Worm (Caenorhabditis elegans) whole organism, L1 larva: Measurements from ENCODE around the gene srlf-11.
A peak's percentile ranks its signal among the peaks of the same experiment; 100 is the strongest.

Experiments used
- aha-1 ChIP-seq: fragments of 150-350 bp; optimal IDR thresholded peaks from 2 replicates; lab custom pipeline; 2014; ENCODE audit warnings: missing biosample characterization, missing genetic modification characterization
- alr-1 ChIP-seq: fragments of 200-800 bp; sonication (Bioruptor generic); optimal IDR thresholded peaks from 2 replicates; lab custom pipeline; 2018; ENCODE audit warnings: borderline replicate concordance, mild to moderate bottlenecking, missing genetic modification characterization, missing compliant biosample characterization
- ama-1 ChIP-seq: fragments of 150-350 bp; optimal IDR thresholded peaks from 2 replicates; lab custom pipeline; 2014
- ceh-63 ChIP-seq: fragments of 200-800 bp; sonication (Bioruptor generic); optimal IDR thresholded peaks from 2 replicates; lab custom pipeline; 2018; ENCODE audit warnings: mild to moderate bottlenecking, missing genetic modification characterization, missing compliant biosample characterization
- ceh-8 ChIP-seq: fragments of 200-800 bp; sonication (Bioruptor generic); optimal IDR thresholded peaks from 2 replicates; lab custom pipeline; 2018; ENCODE audit warnings: mild to moderate bottlenecking, missing genetic modification characterization, moderate library complexity, missing compliant biosample characterization
- ceh-82 ChIP-seq, 3 experiments: fragments of 150-350 bp in 1 of 3; sonication (generic microtip) in 2 of 3; optimal IDR thresholded peaks; 2 replicates each; lab custom pipeline; 2014 to 2017; ENCODE audit warnings: missing biosample characterization in 3 of 3, missing genetic modification characterization in 3 of 3
- ceh-90 ChIP-seq: sonication (generic microtip); optimal IDR thresholded peaks from 2 replicates; lab custom pipeline; 2016; ENCODE audit warnings: missing genetic modification characterization, missing compliant biosample characterization
- ces-1 ChIP-seq: fragments of 150-350 bp; optimal IDR thresholded peaks from 2 replicates; lab custom pipeline; 2014; ENCODE audit warnings: missing biosample characterization, missing genetic modification reagents, missing genetic modification characterization
- efl-1 ChIP-seq, 4 experiments: fragments of 150-350 bp; optimal IDR thresholded peaks in 3 of 4; peaks in 1 of 4; 1 replicate in 1 of 4; 2 replicates in 3 of 4; lab custom pipeline; 2014; ENCODE audit warnings: missing biosample characterization in 2 of 4, missing genetic modification characterization in 2 of 4, missing genetic modification reagents in 2 of 4
- efl-3 ChIP-seq: fragments of 200-800 bp; sonication (Bioruptor generic); optimal IDR thresholded peaks from 2 replicates; lab custom pipeline; 2018; ENCODE audit warnings: mild to moderate bottlenecking, missing genetic modification characterization, missing compliant biosample characterization
- egl-27 ChIP-seq, 2 experiments: fragments of 150-350 bp in 1 of 2; sonication (generic microtip); optimal IDR thresholded peaks; 3 replicates each; lab custom pipeline; 2017 to 2018; ENCODE audit warnings: missing biosample characterization in 2 of 2, missing genetic modification characterization in 2 of 2, missing genetic modification reagents in 2 of 2
- elt-3 ChIP-seq, 6 experiments: fragments of 150-350 bp in 1 of 6; sonication (generic microtip); optimal IDR thresholded peaks; 2 replicates each; lab custom pipeline; 2017 to 2018; ENCODE audit warnings: missing biosample characterization in 6 of 6, missing genetic modification characterization in 6 of 6, inconsistent platforms in 1 of 6
- ets-5 ChIP-seq: fragments of 200-800 bp; sonication (Bioruptor generic); IDR thresholded peaks from 2 replicates; pipeline ENCODE4 v1.3.6; 2022; ENCODE audit warnings: missing genetic modification characterization, missing compliant biosample characterization
- fkh-10 ChIP-seq: sonication (generic microtip); optimal IDR thresholded peaks from 2 replicates; lab custom pipeline; 2017; ENCODE audit warnings: missing biosample characterization, missing genetic modification reagents, missing genetic modification characterization
- fkh-4 ChIP-seq: sonication (generic microtip); optimal IDR thresholded peaks from 2 replicates; lab custom pipeline; 2016; ENCODE audit warnings: missing compliant biosample characterization, missing genetic modification characterization, borderline replicate concordance
- fkh-8 ChIP-seq: sonication (generic microtip); optimal IDR thresholded peaks from 2 replicates; lab custom pipeline; 2016; ENCODE audit warnings: mild to moderate bottlenecking, missing genetic modification characterization, missing compliant biosample characterization
- hlh-4 ChIP-seq: sonication (generic microtip); optimal IDR thresholded peaks from 2 replicates; lab custom pipeline; 2016; ENCODE audit warnings: mild to moderate bottlenecking, missing genetic modification characterization, missing compliant biosample characterization
- hpl-2 ChIP-seq: fragments of 150-350 bp; optimal IDR thresholded peaks from 2 replicates; lab custom pipeline; 2014; ENCODE audit warnings: missing biosample characterization, missing genetic modification reagents, missing genetic modification characterization
- irx-1 ChIP-seq: sonication (generic microtip); optimal IDR thresholded peaks from 2 replicates; lab custom pipeline; 2016; ENCODE audit warnings: missing genetic modification characterization, missing compliant biosample characterization
- isw-1 ChIP-seq: fragments of 200-800 bp; sonication (Bioruptor generic); IDR thresholded peaks from 2 replicates; pipeline ENCODE4 v1.3.6; 2022; ENCODE audit warnings: missing genetic modification characterization, missing compliant biosample characterization
- jun-1 ChIP-seq: fragments of 150-350 bp; optimal IDR thresholded peaks from 2 replicates; lab custom pipeline; 2014; ENCODE audit warnings: missing biosample characterization, missing genetic modification reagents, missing genetic modification characterization
- lin-13 ChIP-seq: fragments of 150-350 bp; optimal IDR thresholded peaks from 2 replicates; lab custom pipeline; 2014; ENCODE audit warnings: missing biosample characterization, missing genetic modification reagents, missing genetic modification characterization
- lin-14 ChIP-seq: fragments of 200-800 bp; sonication (Bioruptor generic); optimal IDR thresholded peaks from 2 replicates; lab custom pipeline; 2018; ENCODE audit warnings: mild to moderate bottlenecking, missing genetic modification characterization, moderate library complexity, missing compliant biosample characterization
- lin-35 ChIP-seq, 2 experiments: fragments of 150-350 bp; optimal IDR thresholded peaks; 2 replicates each; lab custom pipeline; 2014; ENCODE audit warnings: missing biosample characterization in 2 of 2, missing genetic modification characterization in 2 of 2, missing genetic modification reagents in 2 of 2
- mdl-1 ChIP-seq, 2 experiments: fragments of 150-350 bp; optimal IDR thresholded peaks; 2 replicates each; lab custom pipeline; 2014 to 2017; ENCODE audit warnings: missing biosample characterization in 2 of 2, missing genetic modification characterization in 2 of 2, inconsistent platforms in 1 of 2
- mep-1 ChIP-seq: fragments of 150-350 bp; optimal IDR thresholded peaks from 2 replicates; lab custom pipeline; 2014; ENCODE audit warnings: missing biosample characterization, missing genetic modification characterization
- nhr-19 ChIP-seq: fragments of 200-800 bp; sonication (Bioruptor generic); conservative IDR thresholded peaks from 2 replicates; pipeline ENCODE4 v1.3.6; 2022; ENCODE audit warnings: missing genetic modification characterization, missing compliant biosample characterization
- nhr-20 ChIP-seq: sonication (generic microtip); optimal IDR thresholded peaks from 2 replicates; lab custom pipeline; 2016; ENCODE audit warnings: mild to moderate bottlenecking, missing genetic modification characterization, missing compliant biosample characterization
- nhr-28 ChIP-seq: fragments of 150-350 bp; optimal IDR thresholded peaks from 2 replicates; lab custom pipeline; 2014; ENCODE audit warnings: missing biosample characterization, missing genetic modification characterization
- nhr-71 ChIP-seq: sonication (generic microtip); optimal IDR thresholded peaks from 2 replicates; lab custom pipeline; 2016; ENCODE audit warnings: mild to moderate bottlenecking, missing genetic modification characterization, moderate library complexity, missing compliant biosample characterization
- nhr-84 ChIP-seq: sonication (generic microtip); optimal IDR thresholded peaks from 2 replicates; lab custom pipeline; 2017; ENCODE audit warnings: missing biosample characterization, missing genetic modification characterization
- nhr-90 ChIP-seq: sonication (generic microtip); optimal IDR thresholded peaks from 2 replicates; lab custom pipeline; 2016; ENCODE audit warnings: mild to moderate bottlenecking, missing genetic modification characterization, missing compliant biosample characterization; ENCODE audit not compliant: poor library complexity
- pax-3 ChIP-seq: fragments of 200-800 bp; sonication (Bioruptor generic); optimal IDR thresholded peaks from 2 replicates; lab custom pipeline; 2018; ENCODE audit warnings: mild to moderate bottlenecking, missing genetic modification characterization, moderate library complexity, missing compliant biosample characterization
- snpc-4 ChIP-seq: fragments of 150-350 bp; optimal IDR thresholded peaks from 2 replicates; lab custom pipeline; 2014; ENCODE audit warnings: missing biosample characterization, missing genetic modification characterization
- snu-23 ChIP-seq: sonication (generic microtip); optimal IDR thresholded peaks from 2 replicates; lab custom pipeline; 2016; ENCODE audit warnings: missing genetic modification characterization, missing compliant biosample characterization
- swsn-7 ChIP-seq: sonication (generic microtip); optimal IDR thresholded peaks from 2 replicates; lab custom pipeline; 2016; ENCODE audit warnings: missing genetic modification characterization, missing compliant biosample characterization
- tlp-1 ChIP-seq: fragments of 150-350 bp; optimal IDR thresholded peaks from 2 replicates; lab custom pipeline; 2014; ENCODE audit warnings: missing biosample characterization, missing genetic modification characterization
- unc-86 ChIP-seq: sonication (generic microtip); optimal IDR thresholded peaks from 2 replicates; lab custom pipeline; 2016; ENCODE audit warnings: missing genetic modification characterization, missing compliant biosample characterization
- xbp-1 ChIP-seq: sonication (generic microtip); optimal IDR thresholded peaks from 2 replicates; lab custom pipeline; 2016; ENCODE audit warnings: missing genetic modification characterization, missing compliant biosample characterization
- ztf-4 ChIP-seq: fragments of 150-350 bp; optimal IDR thresholded peaks from 2 replicates; lab custom pipeline; 2014; ENCODE audit warnings: missing biosample characterization, missing genetic modification characterization

The srlf-11 gene

ce11 chrIV:10876844-10877243 lies 9.0 kb downstream of the srlf-11 start, which contains the start of gene fipr-14:
Gene fipr-14, plus strand, starts transcription at chrIV:10877144.
- TF ChIP-seq tlp-1 = no peak
- no peak for TF ChIP-seq fkh-8 (tag; lab: Kevin White, UChicago)
- TF ChIP-seq ceh-90 (tag; lab: Kevin White, UChicago) = no peak
- no peak for TF ChIP-seq aha-1 (tag; lab: Kevin White, UChicago)
- TF ChIP-seq nhr-71 (tag; lab: Kevin White, UChicago) = no peak
- TF ChIP-seq ama-1 (lab: Kevin White, UChicago) = no peak
- no peak for TF ChIP-seq irx-1 (tag; lab: Kevin White, UChicago)
- TF ChIP-seq nhr-90 = no peak
- no peak for TF ChIP-seq ztf-4
- TF ChIP-seq egl-27 (tag; optimal IDR thresholded peaks at IDR 0.05; lab: Kevin White, UChicago) = no peak
- TF ChIP-seq efl-3 (GFP tag; lab: Kevin White, UChicago) = no peak
- no peak for TF ChIP-seq mep-1
- no peak for TF ChIP-seq lin-13 (GFP tag; lab: Kevin White, UChicago)
- TF ChIP-seq fkh-4 = no peak

ce11 chrIV:10874527-10874926 lies 11.3 kb downstream of the srlf-11 start, which contains the start of gene F13E9.12:
Gene F13E9.12, minus strand, starts transcription at chrIV:10874627.
- TF ChIP-seq fkh-8 (tag; lab: Kevin White, UChicago) (no peak), unc-86 (tag; lab: Kevin White, UChicago) (no peak), snpc-4 (no peak), aha-1 (tag; lab: Kevin White, UChicago) (no peak), nhr-19 (GFP tag; lab: Robert Waterston, UW) (no peak), ceh-82 (tag; optimal IDR thresholded peaks at IDR 0.05; lab: Kevin White, UChicago) (no peak), isw-1 (GFP tag; lab: Robert Waterston, UW) (no peak), pax-3 (tag; lab: Kevin White, UChicago) (no peak), hpl-2 (GFP tag; lab: Kevin White, UChicago) (no peak), xbp-1 (tag; lab: Kevin White, UChicago) (no peak), hlh-4 (no peak), lin-35 (GFP tag; optimal IDR thresholded peaks at IDR 0.05; lab: Kevin White, UChicago) (no peak), ceh-8 (no peak), alr-1 (no peak), nhr-28 (tag; lab: Kevin White, UChicago) (no peak), elt-3 (tag; optimal IDR thresholded peaks at IDR 0.05; lab: Kevin White, UChicago) (no peak)

ce11 chrIV:10870158-10870557 lies 15.7 kb downstream of the srlf-11 start:
- TF ChIP-seq ets-5 (no peak), lin-14 (GFP tag; lab: Kevin White, UChicago) (peak; percentile 54), ceh-90 (tag; lab: Kevin White, UChicago) (no peak), efl-1 (optimal IDR thresholded peaks at IDR 0.05; lab: Kevin White, UChicago) (no peak), efl-1 (GFP tag; optimal IDR thresholded peaks at IDR 0.05 in 1 of 2; lab: Kevin White, UChicago) (peak in 1 of 2 experiments; percentile 44), jun-1 (tag; lab: Kevin White, UChicago) (no peak)

ce11 chrIV:10869642-10870041 lies 16.2 kb downstream of the srlf-11 start:
- TF ChIP-seq xbp-1 (tag; lab: Kevin White, UChicago) (no peak), swsn-7 (tag; lab: Kevin White, UChicago) (no peak), efl-3 (GFP tag; lab: Kevin White, UChicago) (no peak), fkh-10 (no peak), fkh-4 (no peak), snu-23 (GFP tag; lab: Kevin White, UChicago) (no peak), nhr-84 (tag; lab: Kevin White, UChicago) (no peak), ceh-63 (GFP tag; lab: Kevin White, UChicago) (no peak), ets-5 (no peak), nhr-20 (tag; lab: Kevin White, UChicago) (no peak), fkh-8 (tag; lab: Kevin White, UChicago) (no peak), ces-1 (GFP tag; lab: Kevin White, UChicago) (no peak), mdl-1 (tag; optimal IDR thresholded peaks at IDR 0.05; lab: Kevin White, UChicago) (no peak), tlp-1 (no peak)
